Fruit fly (Drosophila melanogaster) whole organism, embryonic: ENCODE measurements around the gene CG10584.

ENCODE experiments used
- BEAF-32 ChIP-seq: fragments of 200-800 bp; sonication (Bioruptor generic); optimal IDR thresholded peaks from 3 replicates; lab custom pipeline; 2017; ENCODE audit warnings: missing biosample characterization, missing genetic modification characterization, mild to moderate bottlenecking, moderate library complexity, missing genetic modification reagents
- CG10543 ChIP-seq: fragments of 200-800 bp; sonication (Bioruptor generic); optimal IDR thresholded peaks from 3 replicates; lab custom pipeline; 2017; ENCODE audit warnings: missing biosample characterization, mild to moderate bottlenecking, missing genetic modification characterization, moderate library complexity
- CG10654 ChIP-seq: fragments of 200-800 bp; sonication (Bioruptor generic); optimal IDR thresholded peaks from 2 replicates; lab custom pipeline; 2016; ENCODE audit warnings: missing biosample characterization, missing genetic modification characterization
- CG12299 ChIP-seq: fragments of 200-800 bp; sonication (Bioruptor generic); optimal IDR thresholded peaks from 2 replicates; lab custom pipeline; 2018; ENCODE audit warnings: missing biosample characterization, mild to moderate bottlenecking, missing genetic modification characterization
- CG12659 ChIP-seq: fragments of 200-800 bp; sonication (Bioruptor generic); optimal IDR thresholded peaks from 3 replicates; lab custom pipeline; 2017; ENCODE audit warnings: mild to moderate bottlenecking, missing biosample characterization, missing genetic modification reagents, missing genetic modification characterization
- CG13123 ChIP-seq: fragments of 200-800 bp; sonication (Bioruptor generic); optimal IDR thresholded peaks from 2 replicates; lab custom pipeline; 2016; ENCODE audit warnings: missing biosample characterization, missing genetic modification characterization
- CG13775 ChIP-seq: fragments of 200-800 bp; sonication (Bioruptor generic); optimal IDR thresholded peaks from 3 replicates; lab custom pipeline; 2017; ENCODE audit warnings: missing biosample characterization, mild to moderate bottlenecking, missing genetic modification characterization
- CG14050 ChIP-seq: fragments of 200-800 bp; sonication (Bioruptor generic); IDR thresholded peaks from 3 replicates; pipeline ENCODE4 v1.3.6; 2022; ENCODE audit warnings: missing biosample characterization, missing genetic modification characterization
- CG15011 ChIP-seq: fragments of 200-800 bp; sonication (Bioruptor generic); optimal IDR thresholded peaks from 3 replicates; lab custom pipeline; 2018; ENCODE audit warnings: missing biosample characterization, mild to moderate bottlenecking, missing genetic modification characterization
- CG17568 ChIP-seq: fragments of 200-800 bp; sonication (Bioruptor generic); optimal IDR thresholded peaks from 2 replicates; lab custom pipeline; 2018; ENCODE audit warnings: missing biosample characterization, mild to moderate bottlenecking, missing genetic modification characterization, moderate library complexity
- CG18599 ChIP-seq: fragments of 200-800 bp; sonication (Bioruptor generic); optimal IDR thresholded peaks from 3 replicates; lab custom pipeline; 2017; ENCODE audit warnings: missing biosample characterization, missing genetic modification characterization, mild to moderate bottlenecking, moderate library complexity, missing genetic modification reagents
- CG2120 ChIP-seq: fragments of 200-800 bp; sonication (Bioruptor generic); optimal IDR thresholded peaks from 3 replicates; lab custom pipeline; 2016; ENCODE audit warnings: missing biosample characterization, missing genetic modification characterization
- CG5245 ChIP-seq: fragments of 200-800 bp; sonication (Bioruptor generic); optimal IDR thresholded peaks from 3 replicates; lab custom pipeline; 2016; ENCODE audit warnings: missing biosample characterization, missing genetic modification characterization
- CG6683 ChIP-seq: fragments of 200-800 bp; sonication (Bioruptor generic); optimal IDR thresholded peaks from 2 replicates; lab custom pipeline; 2017; ENCODE audit warnings: missing biosample characterization, mild to moderate bottlenecking, missing genetic modification characterization, missing genetic modification reagents
- CG6791 ChIP-seq: fragments of 200-800 bp; sonication (Bioruptor generic); IDR thresholded peaks from 3 replicates; pipeline ENCODE4 v1.3.6; 2022; ENCODE audit warnings: missing biosample characterization, missing genetic modification characterization; ENCODE audit not compliant: partially characterized antibody
- CG9817 ChIP-seq: fragments of 200-800 bp; sonication (Bioruptor generic); optimal IDR thresholded peaks from 2 replicates; lab custom pipeline; 2018; ENCODE audit warnings: missing biosample characterization, mild to moderate bottlenecking, missing genetic modification characterization, moderate library complexity
- CG9876 ChIP-seq: fragments of 200-800 bp; sonication (Bioruptor generic); optimal IDR thresholded peaks from 2 replicates; lab custom pipeline; 2016; ENCODE audit warnings: missing biosample characterization, missing genetic modification characterization
- Camta ChIP-seq: fragments of 200-800 bp; sonication (Bioruptor generic); optimal IDR thresholded peaks from 2 replicates; lab custom pipeline; 2016; ENCODE audit warnings: missing biosample characterization, missing genetic modification characterization
- CkIIα-i1 ChIP-seq: fragments of 200-800 bp; sonication (Bioruptor generic); IDR thresholded peaks from 2 replicates; pipeline ENCODE4 v1.3.6; 2022; ENCODE audit warnings: missing biosample characterization, missing genetic modification characterization
- CrebB ChIP-seq: fragments of 200-800 bp; sonication (Bioruptor generic); optimal IDR thresholded peaks from 3 replicates; lab custom pipeline; 2018; ENCODE audit warnings: missing biosample characterization, mild to moderate bottlenecking, missing genetic modification characterization
- Dad ChIP-seq: fragments of 200-800 bp; sonication (Bioruptor generic); optimal IDR thresholded peaks from 3 replicates; lab custom pipeline; 2016; ENCODE audit warnings: missing biosample characterization, missing genetic modification characterization
- Dfd ChIP-seq, 2 experiments: fragments of >200 bp; optimal IDR thresholded peaks; 2 replicates each; lab custom pipeline; 2017; ENCODE audit warnings: missing biosample characterization in 2 of 2, missing genetic modification characterization in 2 of 2
- Dip3 ChIP-seq: fragments of 200-800 bp; sonication (Bioruptor generic); optimal IDR thresholded peaks from 3 replicates; lab custom pipeline; 2016; ENCODE audit warnings: missing biosample characterization, missing genetic modification characterization
- Drgx ChIP-seq: fragments of 200-800 bp; sonication (Bioruptor generic); IDR thresholded peaks from 2 replicates; pipeline ENCODE4 v1.3.6; 2022; ENCODE audit warnings: missing biosample characterization, missing genetic modification characterization
- Hsf ChIP-seq: fragments of 200-800 bp; sonication (Bioruptor generic); optimal IDR thresholded peaks from 3 replicates; lab custom pipeline; 2016; ENCODE audit warnings: missing biosample characterization, missing genetic modification characterization
- Mad ChIP-seq: fragments of 200-800 bp; sonication (Bioruptor generic); optimal IDR thresholded peaks from 2 replicates; lab custom pipeline; 2016; ENCODE audit warnings: missing biosample characterization, missing genetic modification characterization
- Meics ChIP-seq: fragments of 200-800 bp; sonication (Bioruptor generic); optimal IDR thresholded peaks from 2 replicates; lab custom pipeline; 2017; ENCODE audit warnings: missing biosample characterization, mild to moderate bottlenecking, missing genetic modification characterization
- Neu2 ChIP-seq: fragments of 200-800 bp; sonication (Bioruptor generic); optimal IDR thresholded peaks from 3 replicates; lab custom pipeline; 2016; ENCODE audit warnings: missing biosample characterization, missing genetic modification characterization, borderline replicate concordance
- PHDP ChIP-seq: fragments of 200-800 bp; sonication (Bioruptor generic); optimal IDR thresholded peaks from 3 replicates; lab custom pipeline; 2018; ENCODE audit warnings: missing biosample characterization, mild to moderate bottlenecking, missing genetic modification characterization, moderate library complexity
- Stat92E ChIP-seq, 3 experiments: fragments of >200 bp in 2 of 3; fragments of 200-800 bp in 1 of 3; sonication (Bioruptor generic) in 1 of 3; optimal IDR thresholded peaks; 2 replicates each; lab custom pipeline; 2017 to 2019; ENCODE audit warnings: missing biosample characterization in 3 of 3, missing genetic modification characterization in 3 of 3, mild to moderate bottlenecking in 1 of 3, moderate library complexity in 1 of 3
- Taf1 ChIP-seq: fragments of 200-800 bp; sonication (Bioruptor generic); IDR thresholded peaks from 2 replicates; pipeline ENCODE4 v1.3.6; 2022; ENCODE audit warnings: missing biosample characterization, missing genetic modification characterization
- Trl ChIP-seq, 3 experiments: fragments of >200 bp in 2 of 3; fragments of 200-800 bp in 1 of 3; sonication (Bioruptor generic) in 1 of 3; optimal IDR thresholded peaks; 2 replicates in 1 of 3; 3 replicates in 2 of 3; lab custom pipeline; 2016 to 2017; ENCODE audit warnings: missing biosample characterization in 1 of 3, missing genetic modification characterization in 1 of 3
- cg ChIP-seq: fragments of 200-800 bp; sonication (Bioruptor generic); optimal IDR thresholded peaks from 3 replicates; lab custom pipeline; 2019; ENCODE audit warnings: missing biosample characterization, mild to moderate bottlenecking, missing genetic modification characterization, moderate library complexity
- ci ChIP-seq: fragments of 200-800 bp; sonication (Bioruptor generic); IDR thresholded peaks from 3 replicates; pipeline ENCODE4 v1.3.6; 2022; ENCODE audit warnings: missing biosample characterization, missing genetic modification characterization
- crc ChIP-seq: fragments of 200-800 bp; sonication (Bioruptor generic); optimal IDR thresholded peaks from 2 replicates; lab custom pipeline; 2016; ENCODE audit warnings: missing biosample characterization, missing genetic modification characterization
- dm ChIP-seq: fragments of 200-800 bp; sonication (Bioruptor generic); optimal IDR thresholded peaks from 3 replicates; lab custom pipeline; 2016; ENCODE audit warnings: missing biosample characterization, missing genetic modification characterization
- dmrt99B ChIP-seq: fragments of 200-800 bp; sonication (Bioruptor generic); optimal IDR thresholded peaks from 2 replicates; lab custom pipeline; 2018; ENCODE audit warnings: missing biosample characterization, mild to moderate bottlenecking, missing genetic modification characterization, moderate library complexity
- fd64A ChIP-seq: fragments of 200-800 bp; sonication (Bioruptor generic); optimal IDR thresholded peaks from 3 replicates; lab custom pipeline; 2018; ENCODE audit warnings: missing biosample characterization, mild to moderate bottlenecking, missing genetic modification characterization
- lmd ChIP-seq: fragments of 200-800 bp; sonication (Bioruptor generic); IDR thresholded peaks from 2 replicates; pipeline ENCODE4 v1.3.6; 2022; ENCODE audit warnings: missing biosample characterization, missing genetic modification characterization
- luna ChIP-seq: fragments of 200-800 bp; sonication (Bioruptor generic); optimal IDR thresholded peaks from 2 replicates; lab custom pipeline; 2016; ENCODE audit warnings: missing biosample characterization, missing genetic modification characterization
- odd ChIP-seq: fragments of 200-800 bp; sonication (Bioruptor generic); optimal IDR thresholded peaks from 2 replicates; lab custom pipeline; 2017; ENCODE audit warnings: missing biosample characterization, mild to moderate bottlenecking, missing genetic modification characterization
- org-1 ChIP-seq: fragments of 200-800 bp; sonication (Bioruptor generic); optimal IDR thresholded peaks from 2 replicates; lab custom pipeline; 2017; ENCODE audit warnings: missing biosample characterization, missing genetic modification characterization
- pho ChIP-seq: fragments of 200-800 bp; sonication (Bioruptor generic); optimal IDR thresholded peaks from 2 replicates; lab custom pipeline; 2016; ENCODE audit warnings: missing biosample characterization, missing genetic modification characterization
- ro ChIP-seq: fragments of 200-800 bp; sonication (Bioruptor generic); IDR thresholded peaks from 2 replicates; pipeline ENCODE4 v1.3.6; 2022; ENCODE audit warnings: missing biosample characterization, missing genetic modification characterization
- sima ChIP-seq: fragments of 200-800 bp; sonication (Bioruptor generic); optimal IDR thresholded peaks from 2 replicates; lab custom pipeline; 2016; ENCODE audit warnings: missing biosample characterization, missing genetic modification characterization
- so ChIP-seq: fragments of 200-800 bp; sonication (Bioruptor generic); IDR thresholded peaks from 3 replicates; pipeline ENCODE4 v1.3.6; 2022; ENCODE audit warnings: missing biosample characterization, missing genetic modification characterization
- tgo ChIP-seq: fragments of 200-800 bp; sonication (Bioruptor generic); IDR thresholded peaks from 3 replicates; pipeline ENCODE4 v1.3.6; 2022; ENCODE audit warnings: missing biosample characterization, missing genetic modification characterization
- trh ChIP-seq: fragments of 200-800 bp; sonication (Bioruptor generic); optimal IDR thresholded peaks from 2 replicates; lab custom pipeline; 2016; ENCODE audit warnings: missing biosample characterization, missing genetic modification characterization
- zfh1 ChIP-seq: fragments of 200-800 bp; sonication (Bioruptor generic); IDR thresholded peaks from 3 replicates; pipeline ENCODE4 v1.3.6; 2022; ENCODE audit warnings: missing biosample characterization, missing genetic modification characterization

The CG10584 gene

dm6 chr3L:21024965-21025833 lies 6.0 kb downstream of the CG10584 start (continued):
- no peak for TF ChIP-seq CrebB (tag; lab: Kevin White, UChicago)
- TF ChIP-seq CkIIα-i1 (GFP tag; lab: Robert Waterston, UW): no peak
- TF ChIP-seq CG14050: no peak
- no peak for TF ChIP-seq CG5245
- TF ChIP-seq Dip3 (GFP tag; lab: Kevin White, UChicago): no peak
- no peak for TF ChIP-seq pho (GFP tag; lab: Kevin White, UChicago)
- TF ChIP-seq Hsf: no peak
- TF ChIP-seq crc (GFP tag; lab: Kevin White, UChicago): no peak
- TF ChIP-seq Taf1 (GFP tag; lab: Robert Waterston, UW): no peak
- peak; percentile 5 for TF ChIP-seq CG17568 (GFP tag; lab: Kevin White, UChicago)
- no peak for TF ChIP-seq zfh1 (GFP tag; lab: Robert Waterston, UW)
- TF ChIP-seq CG10654 (GFP tag; lab: Kevin White, UChicago): no peak
- peak; percentile 32 for TF ChIP-seq CG2120
- TF ChIP-seq odd (GFP tag; lab: Kevin White, UChicago): no peak
- peak; percentile 70 for TF ChIP-seq Drgx (GFP tag; lab: Robert Waterston, UW)
- no peak for TF ChIP-seq CG6683 (GFP tag; lab: Kevin White, UChicago)
- TF ChIP-seq CG9876: no peak
- TF ChIP-seq so (GFP tag; lab: Robert Waterston, UW): 0 out of 3 replicates have a peak, but pooled peaks have one; percentile 12
- no peak for TF ChIP-seq luna (GFP tag; lab: Kevin White, UChicago)
- peak; percentile 5 for TF ChIP-seq CG18599 (GFP tag; lab: Kevin White, UChicago)
- TF ChIP-seq CG15011 (GFP tag; lab: Kevin White, UChicago): no peak
- no peak for TF ChIP-seq ro
- no peak for TF ChIP-seq dmrt99B (tag; lab: Kevin White, UChicago)
- TF ChIP-seq CG12299 (tag; lab: Kevin White, UChicago): no peak
- no peak for TF ChIP-seq BEAF-32 (GFP tag; lab: Kevin White, UChicago)
- no peak for TF ChIP-seq Stat92E (GFP tag; optimal IDR thresholded peaks at IDR 0.05; lab: Kevin White, UChicago)
- no peak for TF ChIP-seq ci (GFP tag; lab: Robert Waterston, UW)
- no peak for TF ChIP-seq lmd (GFP tag; lab: Robert Waterston, UW)
- no peak for TF ChIP-seq Neu2 (GFP tag; lab: Kevin White, UChicago)
- TF ChIP-seq CG6791 (GFP tag; lab: Robert Waterston, UW): no peak
- TF ChIP-seq org-1 (GFP tag; lab: Kevin White, UChicago): no peak
- no peak for TF ChIP-seq sima (GFP tag; lab: Kevin White, UChicago)
- TF ChIP-seq PHDP: no peak
- no peak for TF ChIP-seq Dfd (GFP tag; optimal IDR thresholded peaks at IDR 0.05; lab: Kevin White, UChicago)
- peak; percentile 8 for TF ChIP-seq Meics (GFP tag; lab: Kevin White, UChicago)
- no peak for TF ChIP-seq CG13775 (GFP tag; lab: Kevin White, UChicago)
- no peak for TF ChIP-seq Mad (GFP tag; lab: Kevin White, UChicago)
- no peak for TF ChIP-seq CG12659 (GFP tag; lab: Kevin White, UChicago)
- TF ChIP-seq cg (GFP tag; lab: Kevin White, UChicago): peak; percentile 93
- TF ChIP-seq fd64A (GFP tag; lab: Kevin White, UChicago): no peak
- no peak for TF ChIP-seq Camta (GFP tag; lab: Kevin White, UChicago)
- TF ChIP-seq CG13123 (GFP tag; lab: Kevin White, UChicago): no peak
- TF ChIP-seq tgo: no peak
- no peak for TF ChIP-seq CG9817
- no peak for TF ChIP-seq Dad (GFP tag; lab: Kevin White, UChicago)
- TF ChIP-seq CG10543 (GFP tag; lab: Kevin White, UChicago): peak; percentile 13
- TF ChIP-seq dm (GFP tag; lab: Kevin White, UChicago): no peak
- TF ChIP-seq Trl (optimal IDR thresholded peaks at IDR 0.05; lab: Kevin White, UChicago): peak; percentile 91
- no peak for TF ChIP-seq Trl (GFP tag; optimal IDR thresholded peaks at IDR 0.05; lab: Kevin White, UChicago)
- no peak for TF ChIP-seq trh (GFP tag; lab: Kevin White, UChicago)
